Worm (Caenorhabditis elegans) whole organism, L1 larva: ENCODE data around the gene rabr-4.

ENCODE experiments used
- ceh-90 ChIP-seq: sonication (generic microtip); optimal IDR thresholded peaks from 2 replicates; lab custom pipeline; 2016; ENCODE audit warnings: missing genetic modification characterization, missing compliant biosample characterization
- mab-9 ChIP-seq: fragments of 200-800 bp; sonication (Bioruptor generic); IDR thresholded peaks from 2 replicates; pipeline ENCODE4 v1.3.6; 2022; ENCODE audit warnings: missing genetic modification reagents, missing genetic modification characterization, missing compliant biosample characterization
- nhr-77 ChIP-seq: fragments of 150-350 bp; optimal IDR thresholded peaks from 2 replicates; lab custom pipeline; 2014; ENCODE audit warnings: missing biosample characterization, missing genetic modification characterization
- unc-62 ChIP-seq: fragments of 150-350 bp; optimal IDR thresholded peaks from 2 replicates; lab custom pipeline; 2014; ENCODE audit warnings: missing biosample characterization, missing genetic modification reagents, missing genetic modification characterization
- zip-4 ChIP-seq: fragments of 200-800 bp; sonication (Bioruptor generic); optimal IDR thresholded peaks from 2 replicates; lab custom pipeline; 2018; ENCODE audit warnings: mild to moderate bottlenecking, missing genetic modification characterization, moderate library complexity, missing compliant biosample characterization

DNA sequence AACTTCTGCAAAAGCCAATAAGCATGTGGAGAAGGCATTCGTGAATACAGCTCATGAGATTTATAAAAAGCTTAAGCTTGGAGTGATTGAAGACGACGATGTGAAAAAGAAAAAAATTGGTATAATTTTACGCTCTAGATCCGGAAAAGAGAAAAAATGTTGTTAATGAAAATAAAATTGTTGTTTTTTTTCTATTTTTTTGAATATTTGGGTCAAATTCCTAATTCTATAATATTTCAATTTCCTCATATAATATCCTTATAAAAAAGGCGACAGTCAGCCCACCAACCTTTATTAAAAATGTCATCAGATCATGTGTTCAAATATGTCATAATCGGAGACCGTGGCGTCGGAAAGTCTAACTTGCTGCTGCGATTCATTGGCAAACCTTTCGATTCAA, 640 bp downstream of the rabr-4 start, which contains the start of gene rabr-3:
- TF ChIP-seq mab-9: no peak
- no peak for TF ChIP-seq ceh-90
- TF ChIP-seq zip-4 (GFP tag; lab: Kevin White, UChicago): no peak
- TF ChIP-seq unc-62: no peak
- no peak for TF ChIP-seq nhr-77 (tag; lab: Kevin White, UChicago)
